Fruit fly (Drosophila melanogaster) Kc167 (cell line): ENCODE data around the gene CG34393.

Source experiments
- Sin3A ChIP-seq: fragments of >200 bp; optimal IDR thresholded peaks from 2 replicates; lab custom pipeline; 2018; ENCODE audit warnings: missing external identifiers
- h ChIP-seq: fragments of >200 bp; optimal IDR thresholded peaks from 3 replicates; lab custom pipeline; 2018; ENCODE audit warnings: missing external identifiers
- insv ChIP-seq: fragments of >200 bp; optimal IDR thresholded peaks from 3 replicates; lab custom pipeline; 2018; ENCODE audit warnings: missing external identifiers
- psq ChIP-seq: fragments of >200 bp; optimal IDR thresholded peaks from 2 replicates; lab custom pipeline; 2017; ENCODE audit warnings: missing external identifiers

DNA sequence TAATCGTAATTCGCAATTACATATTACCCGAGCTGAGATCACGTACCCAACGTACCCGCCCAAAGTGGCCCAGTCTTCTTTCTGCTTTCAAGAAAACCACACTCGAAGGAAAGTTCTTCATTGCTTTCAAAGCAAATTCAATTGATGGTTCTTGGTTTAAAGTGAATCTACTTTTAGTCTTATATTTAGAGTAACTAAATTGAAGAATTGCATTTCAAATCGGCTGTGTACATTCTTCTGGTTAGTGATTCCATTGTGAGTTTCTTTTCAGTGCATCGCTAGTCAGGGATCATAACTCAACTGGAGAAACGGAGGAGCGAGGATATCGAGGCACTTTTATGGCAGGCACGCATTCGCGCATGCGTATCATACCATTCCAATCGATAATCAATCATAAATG is 48.6 kb downstream of the CG34393 start:
- TF ChIP-seq h (lab: Kevin White, UChicago), result no peak
- no peak for TF ChIP-seq Sin3A (lab: Kevin White, UChicago)
- TF ChIP-seq psq (lab: Kevin White, UChicago), result no peak
- TF ChIP-seq insv (lab: Kevin White, UChicago), result no peak
